Worm (Caenorhabditis elegans) whole organism, L2 larva: Measurements from ENCODE around the gene asp-1.
"Not testable (repeated sequence)": the region's sequence is repeated elsewhere in the genome, so short reads cannot be mapped to it uniquely, and the experiment has no call there.

Source experiments
- F13H6.1 ChIP-seq: sonication (generic microtip); optimal IDR thresholded peaks from 2 replicates; lab custom pipeline; 2016; ENCODE audit warnings: missing genetic modification characterization, missing compliant biosample characterization
- R02D3.7 ChIP-seq: fragments of 150-350 bp; optimal IDR thresholded peaks from 2 replicates; lab custom pipeline; 2014; ENCODE audit warnings: missing biosample characterization, missing genetic modification characterization
- elt-3 ChIP-seq: sonication (generic microtip); optimal IDR thresholded peaks from 2 replicates; lab custom pipeline; 2017; ENCODE audit warnings: missing biosample characterization, missing genetic modification characterization
- fos-1 ChIP-seq: fragments of 150-350 bp; optimal IDR thresholded peaks from 2 replicates; lab custom pipeline; 2014; ENCODE audit warnings: missing biosample characterization, missing genetic modification characterization
- lin-13 ChIP-seq: fragments of 150-350 bp; optimal IDR thresholded peaks from 2 replicates; lab custom pipeline; 2014; ENCODE audit warnings: missing biosample characterization, missing genetic modification reagents, missing genetic modification characterization
- skn-1 ChIP-seq: sonication (generic microtip); optimal IDR thresholded peaks from 2 replicates; lab custom pipeline; 2017; ENCODE audit warnings: missing biosample characterization, missing genetic modification characterization
- sma-3 ChIP-seq: sonication (generic microtip); optimal IDR thresholded peaks from 2 replicates; lab custom pipeline; 2016; ENCODE audit warnings: missing genetic modification reagents, missing genetic modification characterization, missing compliant biosample characterization
- ztf-4 ChIP-seq: fragments of 150-350 bp; optimal IDR thresholded peaks from 2 replicates; lab custom pipeline; 2014; ENCODE audit warnings: missing biosample characterization, missing genetic modification characterization

- TF ChIP-seq elt-3; sma-3 (GFP tag; lab: Kevin White, UChicago); F13H6.1 (tag; lab: Kevin White, UChicago); lin-13 (GFP tag; lab: Kevin White, UChicago); skn-1; fos-1 (tag; lab: Kevin White, UChicago); R02D3.7; ztf-4 (tag; lab: Kevin White, UChicago): not testable (repeated sequence)
Measured at ce11 chrV:19014273-19014672, 36.3 kb downstream of the asp-1 start, which contains the start of gene Y39B6A.30.
